Worm (Caenorhabditis elegans) whole organism, L4 larva: ENCODE measurements around the gene aly-2.

ENCODE experiments used
- F37D6.2 ChIP-seq: sonication (generic microtip); optimal IDR thresholded peaks from 2 replicates; lab custom pipeline; 2016; ENCODE audit warnings: mild to moderate bottlenecking, missing genetic modification characterization, missing compliant biosample characterization
- F44E2.7 ChIP-seq: fragments of 200-800 bp; sonication (Bioruptor generic); IDR thresholded peaks from 2 replicates; pipeline ENCODE4 v2.1.2; 2022; ENCODE audit warnings: missing genetic modification characterization, missing compliant biosample characterization
- F49E8.2 ChIP-seq: sonication (generic microtip); optimal IDR thresholded peaks from 2 replicates; lab custom pipeline; 2016; ENCODE audit warnings: missing compliant biosample characterization, mild to moderate bottlenecking, missing genetic modification characterization, borderline replicate concordance
- ZK546.5 ChIP-seq, 2 experiments: sonication (generic microtip); optimal IDR thresholded peaks; 2 replicates each; lab custom pipeline; 2017; ENCODE audit warnings: missing biosample characterization in 2 of 2, missing genetic modification characterization in 2 of 2
- aly-2 ChIP-seq: sonication (generic microtip); optimal IDR thresholded peaks from 2 replicates; lab custom pipeline; 2018; ENCODE audit warnings: missing biosample characterization, missing genetic modification characterization
- arid-1 ChIP-seq: fragments of 200-800 bp; sonication (Bioruptor generic); conservative IDR thresholded peaks from 2 replicates; pipeline ENCODE4 v1.3.6; 2022; ENCODE audit warnings: missing genetic modification reagents, missing genetic modification characterization, missing compliant biosample characterization
- ceh-20 ChIP-seq: fragments of 200-800 bp; sonication (Bioruptor generic); IDR thresholded peaks from 2 replicates; pipeline ENCODE4 v1.3.6; 2022; ENCODE audit warnings: missing genetic modification reagents, missing genetic modification characterization, missing compliant biosample characterization
- ceh-28 ChIP-seq: fragments of 150-350 bp; optimal IDR thresholded peaks from 2 replicates; lab custom pipeline; 2014; ENCODE audit warnings: missing biosample characterization, missing genetic modification reagents, missing genetic modification characterization
- ceh-44 ChIP-seq: fragments of 200-800 bp; sonication (Bioruptor generic); IDR thresholded peaks from 2 replicates; pipeline ENCODE4 v1.3.6; 2022; ENCODE audit warnings: missing genetic modification reagents, missing genetic modification characterization, missing compliant biosample characterization
- ceh-82 ChIP-seq: sonication (generic microtip); optimal IDR thresholded peaks from 2 replicates; lab custom pipeline; 2017; ENCODE audit warnings: missing biosample characterization, missing genetic modification characterization
- daf-8 ChIP-seq: fragments of 200-800 bp; sonication (Bioruptor generic); IDR thresholded peaks from 2 replicates; pipeline ENCODE4 v1.3.6; 2022; ENCODE audit warnings: missing genetic modification characterization, missing compliant biosample characterization
- duxl-1 ChIP-seq: sonication (generic microtip); optimal IDR thresholded peaks from 2 replicates; lab custom pipeline; 2016; ENCODE audit warnings: mild to moderate bottlenecking, missing genetic modification characterization, moderate library complexity, missing compliant biosample characterization; ENCODE audit not compliant: poor library complexity
- gei-8 ChIP-seq: fragments of 200-800 bp; sonication (Bioruptor generic); optimal IDR thresholded peaks from 2 replicates; lab custom pipeline; 2018; ENCODE audit warnings: mild to moderate bottlenecking, missing genetic modification characterization, missing compliant biosample characterization
- hlh-30 ChIP-seq: sonication (generic microtip); optimal IDR thresholded peaks from 2 replicates; lab custom pipeline; 2017; ENCODE audit warnings: antibody characterized with exemption, mild to moderate bottlenecking, missing genetic modification characterization, missing compliant biosample characterization; ENCODE audit not compliant: insufficient read depth
- hmg-1.1 ChIP-seq: fragments of 200-800 bp; sonication (Bioruptor generic); IDR thresholded peaks from 2 replicates; pipeline ENCODE4 v1.3.6; 2022; ENCODE audit warnings: missing genetic modification reagents, missing genetic modification characterization, missing compliant biosample characterization
- lin-1 ChIP-seq: fragments of 200-800 bp; sonication (Bioruptor generic); IDR thresholded peaks from 2 replicates; pipeline ENCODE4 v1.3.6; 2022; ENCODE audit warnings: missing genetic modification reagents, missing genetic modification characterization, missing compliant biosample characterization
- lin-13 ChIP-seq: fragments of 150-350 bp; optimal IDR thresholded peaks from 2 replicates; lab custom pipeline; 2014; ENCODE audit warnings: missing biosample characterization, missing genetic modification reagents, missing genetic modification characterization
- mdt-29 ChIP-seq: fragments of 200-800 bp; sonication (Bioruptor generic); IDR thresholded peaks from 2 replicates; pipeline ENCODE4 v1.3.6; 2022; ENCODE audit warnings: missing genetic modification reagents, missing genetic modification characterization, missing compliant biosample characterization
- nhr-102 ChIP-seq: sonication (generic microtip); optimal IDR thresholded peaks from 2 replicates; lab custom pipeline; 2016; ENCODE audit warnings: mild to moderate bottlenecking, missing genetic modification characterization, moderate library complexity, missing compliant biosample characterization
- nhr-237 ChIP-seq: sonication (generic microtip); optimal IDR thresholded peaks from 2 replicates; lab custom pipeline; 2017; ENCODE audit warnings: missing biosample characterization, missing genetic modification characterization
- nhr-25 ChIP-seq: sonication (generic microtip); optimal IDR thresholded peaks from 2 replicates; lab custom pipeline; 2017; ENCODE audit warnings: missing genetic modification characterization, mild to moderate bottlenecking, missing compliant biosample characterization, antibody characterized with exemption, moderate library complexity, borderline replicate concordance; ENCODE audit not compliant: insufficient read depth
- nhr-41 ChIP-seq: fragments of 200-800 bp; sonication (Bioruptor generic); IDR thresholded peaks from 2 replicates; pipeline ENCODE4 v1.3.6; 2022; ENCODE audit warnings: missing genetic modification reagents, missing genetic modification characterization, missing compliant biosample characterization
- nhr-42 ChIP-seq: fragments of 200-800 bp; sonication (Bioruptor generic); IDR thresholded peaks from 2 replicates; pipeline ENCODE4 v1.3.6; 2022; ENCODE audit warnings: missing genetic modification characterization, missing compliant biosample characterization
- nhr-6 ChIP-seq: fragments of 150-350 bp; optimal IDR thresholded peaks from 2 replicates; lab custom pipeline; 2014; ENCODE audit warnings: missing biosample characterization, missing genetic modification characterization
- pqm-1 ChIP-seq: sonication (generic microtip); optimal IDR thresholded peaks from 2 replicates; lab custom pipeline; 2017; ENCODE audit warnings: missing biosample characterization, missing genetic modification characterization
- rbr-2 ChIP-seq: sonication (generic microtip); optimal IDR thresholded peaks from 2 replicates; lab custom pipeline; 2016; ENCODE audit warnings: missing genotype, missing genetic modification characterization, missing compliant biosample characterization
- set-16 ChIP-seq: fragments of 200-800 bp; sonication (Bioruptor generic); IDR thresholded peaks from 2 replicates; pipeline ENCODE4 v1.3.6; 2022; ENCODE audit warnings: missing genetic modification reagents, missing genetic modification characterization, missing compliant biosample characterization
- snpc-1.2 ChIP-seq: fragments of 200-800 bp; sonication (Bioruptor generic); IDR thresholded peaks from 2 replicates; pipeline ENCODE4 v1.3.6; 2022; ENCODE audit warnings: missing genetic modification reagents, missing genetic modification characterization, missing compliant biosample characterization
- spr-1 ChIP-seq: sonication (generic microtip); optimal IDR thresholded peaks from 2 replicates; lab custom pipeline; 2016; ENCODE audit warnings: mild to moderate bottlenecking, missing genetic modification characterization, missing compliant biosample characterization
- tag-97 ChIP-seq: fragments of 200-800 bp; sonication (Bioruptor generic); IDR thresholded peaks from 2 replicates; pipeline ENCODE4 v1.3.6; 2022; ENCODE audit warnings: missing genetic modification characterization, missing compliant biosample characterization
- tra-1 ChIP-seq: fragments of 200-800 bp; sonication (Bioruptor generic); IDR thresholded peaks from 2 replicates; pipeline ENCODE4 v1.3.6; 2022; ENCODE audit warnings: missing genetic modification reagents, missing genetic modification characterization, missing compliant biosample characterization
- unc-130 ChIP-seq: sonication (generic microtip); optimal IDR thresholded peaks from 2 replicates; lab custom pipeline; 2016; ENCODE audit warnings: missing genetic modification reagents, missing genetic modification characterization, missing compliant biosample characterization
- unc-62 ChIP-seq, 3 experiments: fragments of 150-350 bp in 1 of 3; sonication (generic microtip); optimal IDR thresholded peaks in 2 of 3; peaks in 1 of 3; 1 replicate in 1 of 3; 2 replicates in 2 of 3; lab custom pipeline; 2014 to 2017; ENCODE audit warnings: missing biosample characterization in 3 of 3, missing genetic modification characterization in 3 of 3, missing genetic modification reagents in 3 of 3, missing genotype in 1 of 3
- zag-1 ChIP-seq: fragments of 150-350 bp; optimal IDR thresholded peaks from 2 replicates; lab custom pipeline; 2014; ENCODE audit warnings: missing biosample characterization, missing genetic modification characterization
- zip-2 ChIP-seq: fragments of 150-350 bp; optimal IDR thresholded peaks from 2 replicates; lab custom pipeline; 2014; ENCODE audit warnings: missing biosample characterization, missing genetic modification characterization

aly-2 gene

ce11 chrIV:9140172-9140805, 7.0 kb upstream of the aly-2 start:
- TF ChIP-seq mdt-29 (0 out of 2 replicates have a peak, but pooled peaks have one; percentile 9), ceh-44 (GFP tag; lab: Robert Waterston, UW) (peak; percentile 39; the same call in 1 of the 2 replicates), tag-97 (no peak), daf-8 (GFP tag; lab: Robert Waterston, UW) (no peak), snpc-1.2 (peak; percentile 90), hmg-1.1 (GFP tag; lab: Robert Waterston, UW) (no peak), zag-1 (tag; lab: Kevin White, UChicago) (no peak), tra-1 (GFP tag; lab: Robert Waterston, UW) (no peak), F49E8.2 (tag; lab: Kevin White, UChicago) (peak; percentile 70)

- TF ChIP-seq nhr-102 (no peak), pqm-1 (no peak), nhr-237 (tag; lab: Kevin White, UChicago) (no peak), tra-1 (GFP tag; lab: Robert Waterston, UW) (no peak), unc-130 (GFP tag; lab: Kevin White, UChicago) (no peak), ceh-28 (tag; lab: Kevin White, UChicago) (no peak), set-16 (GFP tag; lab: Robert Waterston, UW) (no peak), gei-8 (GFP tag; lab: Kevin White, UChicago) (no peak), F44E2.7 (no peak), nhr-41 (GFP tag; lab: Robert Waterston, UW) (no peak), arid-1 (GFP tag; lab: Robert Waterston, UW) (no peak), spr-1 (no peak), duxl-1 (tag; lab: Kevin White, UChicago) (no peak)
- TF ChIP-seq, all 104 proteins: peak for 0
Observed at ce11 chrIV:9144405-9144804, 2.9 kb upstream of the aly-2 start, which contains the start of gene flp-1. Gene flp-1, plus strand, starts transcription at chrIV:9144705.

ce11 chrIV:9146111-9146510, 1.2 kb upstream of the aly-2 start, which contains the start of gene daf-10:
Gene daf-10, minus strand, starts transcription at chrIV:9146211.
- TF ChIP-seq nhr-6 (tag; lab: Kevin White, UChicago) (no peak), ZK546.5 (tag; optimal IDR thresholded peaks at IDR 0.05; lab: Kevin White, UChicago) (no peak), nhr-25 (tag; lab: Kevin White, UChicago) (no peak), lin-1 (GFP tag; lab: Robert Waterston, UW) (no peak), ceh-82 (tag; lab: Kevin White, UChicago) (no peak), lin-13 (GFP tag; lab: Kevin White, UChicago) (no peak), gei-8 (GFP tag; lab: Kevin White, UChicago) (no peak), unc-62 (GFP tag; optimal IDR thresholded peaks at IDR 0.05 in 1 of 2; lab: Kevin White, UChicago) (no peak), unc-62 (tag; optimal IDR thresholded peaks at IDR 0.05; lab: Kevin White, UChicago) (no peak), aly-2 (tag; lab: Kevin White, UChicago) (no peak), ceh-28 (tag; lab: Kevin White, UChicago) (no peak), rbr-2 (tag; lab: Kevin White, UChicago) (no peak), ceh-44 (GFP tag; lab: Robert Waterston, UW) (no peak), F37D6.2 (tag; lab: Kevin White, UChicago) (no peak), zip-2 (tag; lab: Kevin White, UChicago) (no peak), hlh-30 (tag; lab: Kevin White, UChicago) (no peak), ceh-20 (GFP tag; lab: Robert Waterston, UW) (no peak), nhr-42 (no peak)
